Worm (Caenorhabditis elegans): ENCODE measurements around the gene F44E2.8.

The F44E2.8 gene

DNA sequence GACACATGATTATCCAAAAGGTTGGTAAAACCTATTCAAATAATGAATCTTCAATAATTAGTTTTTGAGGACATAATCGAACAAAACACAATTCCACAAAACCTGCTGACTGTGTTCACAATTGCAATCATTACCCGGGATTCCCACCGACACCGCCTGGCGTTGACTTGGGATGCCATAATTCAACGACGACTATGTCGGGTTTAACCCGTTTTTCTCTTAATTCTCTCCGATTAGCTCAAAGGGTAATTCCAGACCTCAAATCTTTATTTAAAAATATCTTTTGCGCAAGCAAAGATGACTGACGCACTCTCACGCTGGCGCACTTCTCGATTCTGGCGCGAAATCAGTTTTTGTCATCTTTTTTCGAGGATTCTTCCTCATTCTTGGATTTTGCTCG is 2.7 kb upstream of the F44E2.8 start:
- TF ChIP-seq lin-38 (GFP tag; IDR thresholded peaks at IDR 0.05) = peak; percentile 37

DNA sequence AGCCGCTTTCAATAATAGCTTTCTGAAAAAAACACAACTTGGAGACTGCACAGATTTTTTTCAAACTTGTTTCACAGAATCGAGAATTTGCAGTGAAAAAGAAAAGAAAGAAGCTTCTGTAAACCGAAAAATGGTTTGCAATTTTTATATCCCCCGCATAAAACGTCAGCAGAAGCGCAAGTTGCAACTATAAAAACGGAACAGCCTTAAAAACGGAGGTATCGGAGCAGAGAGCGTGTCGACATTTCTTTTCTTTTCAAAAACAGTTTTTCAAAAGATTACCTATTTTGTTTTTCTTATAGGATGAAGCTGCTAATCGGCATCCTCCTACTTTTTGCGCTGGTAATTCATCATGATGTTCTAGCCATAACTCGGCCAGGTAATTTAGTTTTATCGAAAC is 2.3 kb upstream of the F44E2.8 start, which contains the start of gene plg-1:
Gene plg-1, plus strand, starts transcription at position 301 of the 400 bp plus-strand sequence.
- TF ChIP-seq Y75B8A.6 (GFP tag; IDR thresholded peaks at IDR 0.05) = no peak
- TF ChIP-seq egl-43 (GFP tag; IDR thresholded peaks at IDR 0.05) = no peak
- TF ChIP-seq zip-2 (tag; optimal IDR thresholded peaks at IDR 0.05) = no peak
- no peak for TF ChIP-seq ceh-20 (GFP tag; IDR thresholded peaks at IDR 0.05)
- TF ChIP-seq ctbp-1 (GFP tag; IDR thresholded peaks at IDR 0.05) = no peak
- no peak for TF ChIP-seq lin-15B (tag; optimal IDR thresholded peaks at IDR 0.05)
- TF ChIP-seq unc-39 (tag; optimal IDR thresholded peaks at IDR 0.05) = no peak
- no peak for TF ChIP-seq nhr-11 (tag; optimal IDR thresholded peaks at IDR 0.05)
- no peak for TF ChIP-seq nhr-42 (GFP tag; IDR thresholded peaks at IDR 0.05)
- TF ChIP-seq ztf-11 (tag; optimal IDR thresholded peaks at IDR 0.05) = no peak
- TF ChIP-seq F37D6.2 (tag; optimal IDR thresholded peaks at IDR 0.05) = no peak
- no peak for TF ChIP-seq sdz-12 (GFP tag; optimal IDR thresholded peaks at IDR 0.05)
- no peak for TF ChIP-seq egl-27 (tag; optimal IDR thresholded peaks at IDR 0.05)
- TF ChIP-seq cey-2 (tag; optimal IDR thresholded peaks at IDR 0.05; ENCODE audit: borderline replicate concordance, insufficient read depth) = no peak
- no peak for TF ChIP-seq pqm-1 (tag; optimal IDR thresholded peaks at IDR 0.05)
- no peak for TF ChIP-seq ZK546.5 (tag; optimal IDR thresholded peaks at IDR 0.05)
- no peak for TF ChIP-seq ceh-28 (tag; optimal IDR thresholded peaks at IDR 0.05)
- TF ChIP-seq lin-39 (tag; optimal IDR thresholded peaks at IDR 0.05) = no peak
- TF ChIP-seq aha-1 (tag) = no peak

ce11 chrIII:8850482-8851047 is 888 bp upstream of the F44E2.8 start, which contains the start of gene F44E2.9:
F44E2.9 (minus strand) TSS chrIII:8850532.
- peak; percentile 18 for TF ChIP-seq rbr-2 (tag; optimal IDR thresholded peaks at IDR 0.05)
- TF ChIP-seq nhr-6 (tag; optimal IDR thresholded peaks at IDR 0.05) = peak; percentile 47
- TF ChIP-seq duxl-1 (tag; optimal IDR thresholded peaks at IDR 0.05; ENCODE audit: poor library complexity) = peak; percentile 60
- TF ChIP-seq dmd-8 (GFP tag; IDR thresholded peaks at IDR 0.05) = no peak
- TF ChIP-seq dpl-1 (GFP tag; optimal IDR thresholded peaks at IDR 0.05) = peak; percentile 92
- peak; percentile 41; the same call in 1 of the 2 replicates for TF ChIP-seq dmd-6 (GFP tag; IDR thresholded peaks at IDR 0.05)
- TF ChIP-seq F37D6.2 (tag; optimal IDR thresholded peaks at IDR 0.05) = no peak
- no peak for TF ChIP-seq madf-9 (GFP tag; conservative IDR thresholded peaks at IDR 0.05)
- no peak for TF ChIP-seq mdl-1 (tag; optimal IDR thresholded peaks at IDR 0.05)
- TF ChIP-seq tra-1 (GFP tag; IDR thresholded peaks at IDR 0.05) = 0 out of 2 replicates have a peak, but pooled peaks have one; percentile 27
- peak; percentile 6 for TF ChIP-seq dve-1 (tag; optimal IDR thresholded peaks at IDR 0.05; ENCODE audit: insufficient read depth)
- no peak for TF ChIP-seq snpc-1.2 (GFP tag; IDR thresholded peaks at IDR 0.05)
- peak; percentile 13 for TF ChIP-seq mxl-3 (GFP tag; optimal IDR thresholded peaks at IDR 0.05)
- no peak for TF ChIP-seq ceh-82 (tag; optimal IDR thresholded peaks at IDR 0.05)
- TF ChIP-seq saeg-2 (GFP tag; IDR thresholded peaks at IDR 0.05) = no peak
- TF ChIP-seq lin-13 (GFP tag; optimal IDR thresholded peaks at IDR 0.05) = peak; percentile 52
- no peak for TF ChIP-seq mdt-29 (GFP tag; IDR thresholded peaks at IDR 0.05)
- TF ChIP-seq fkh-10 (GFP tag; optimal IDR thresholded peaks at IDR 0.05) = no peak
- TF ChIP-seq hmg-1.1 (GFP tag; IDR thresholded peaks at IDR 0.05) = peak; percentile 65
- no peak for TF ChIP-seq set-16 (GFP tag; IDR thresholded peaks at IDR 0.05)
- TF ChIP-seq lin-38 (GFP tag; IDR thresholded peaks at IDR 0.05) = peak; percentile 76
- TF ChIP-seq hif-1 (tag; optimal IDR thresholded peaks at IDR 0.05) = peak in 1 of 2 experiments; percentile 79
- TF ChIP-seq daf-16 (GFP tag; optimal IDR thresholded peaks at IDR 0.05) = no peak
- TF ChIP-seq daf-16 (tag; optimal IDR thresholded peaks at IDR 0.05) = no peak
- TF ChIP-seq mes-2 (tag; optimal IDR thresholded peaks at IDR 0.05; ENCODE audit: poor library complexity, severe bottlenecking) = peak; percentile 97
- 0 out of 2 replicates have a peak, but pooled peaks have one; percentile 27 for TF ChIP-seq tag-97 (GFP tag; IDR thresholded peaks at IDR 0.05)
- TF ChIP-seq lin-29 (GFP tag; IDR thresholded peaks at IDR 0.05) = no peak
- TF ChIP-seq nhr-10 (tag; optimal IDR thresholded peaks at IDR 0.05) = no peak
- TF ChIP-seq pha-4 (GFP tag; IDR thresholded peaks at IDR 0.05) = peak; percentile 29; the same call in 1 of the 2 replicates
- TF ChIP-seq pha-4 (tag; optimal IDR thresholded peaks at IDR 0.05) = peak; percentile 8
- TF ChIP-seq pqm-1 (tag; optimal IDR thresholded peaks at IDR 0.05) = no peak
